Fruit fly (Drosophila melanogaster) whole organism: ENCODE measurements around the gene eIF1A.

Experiments
- CG8478 ChIP-seq: fragments of >200 bp; optimal IDR thresholded peaks from 2 replicates; lab custom pipeline; 2018; ENCODE audit warnings: inconsistent platforms
- Dll ChIP-seq: fragments of >200 bp; optimal IDR thresholded peaks from 2 replicates; lab custom pipeline; 2017
- EcR ChIP-seq, 2 experiments: fragments of >200 bp; optimal IDR thresholded peaks; 2 replicates each; lab custom pipeline; 2017; ENCODE audit warnings: missing biosample characterization in 2 of 2, missing genetic modification characterization in 2 of 2, missing genetic modification reagents in 2 of 2
- pan ChIP-seq: fragments of >200 bp; optimal IDR thresholded peaks from 2 replicates; lab custom pipeline; 2017
- usp ChIP-seq: fragments of >200 bp; optimal IDR thresholded peaks from 2 replicates; lab custom pipeline; 2017; ENCODE audit warnings: missing biosample characterization, missing genetic modification characterization, mixed read lengths

DNA sequence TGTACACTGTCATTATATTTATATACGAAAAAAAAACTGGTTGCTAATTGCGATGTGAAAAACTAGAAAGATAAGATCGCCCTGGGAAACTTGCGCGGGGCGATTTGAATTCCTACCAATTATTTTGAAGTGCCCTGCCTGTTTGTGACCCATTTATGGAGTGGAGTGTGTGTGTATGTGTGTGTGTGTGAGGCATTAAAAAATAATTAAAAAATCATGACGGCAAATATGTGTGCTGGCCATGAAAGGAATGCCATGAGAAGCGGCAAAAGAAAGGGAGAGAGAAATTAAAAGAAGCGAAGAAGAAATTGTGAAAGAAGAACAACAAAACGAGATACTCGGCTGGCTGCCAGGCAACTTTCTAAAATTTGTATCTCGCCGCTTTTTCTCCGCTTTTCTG is 35.4 kb downstream of the eIF1A start:
- TF ChIP-seq EcR (GFP tag; optimal IDR thresholded peaks at IDR 0.05; lab: Kevin White, UChicago) = no peak
- no peak for TF ChIP-seq pan (lab: Kevin White, UChicago)
- no peak for TF ChIP-seq usp
- TF ChIP-seq CG8478 (lab: Kevin White, UChicago) = no peak
- no peak for TF ChIP-seq Dll (lab: Kevin White, UChicago)
